Worm (Caenorhabditis elegans): ENCODE data around the gene sri-32.

sri-32 gene

DNA sequence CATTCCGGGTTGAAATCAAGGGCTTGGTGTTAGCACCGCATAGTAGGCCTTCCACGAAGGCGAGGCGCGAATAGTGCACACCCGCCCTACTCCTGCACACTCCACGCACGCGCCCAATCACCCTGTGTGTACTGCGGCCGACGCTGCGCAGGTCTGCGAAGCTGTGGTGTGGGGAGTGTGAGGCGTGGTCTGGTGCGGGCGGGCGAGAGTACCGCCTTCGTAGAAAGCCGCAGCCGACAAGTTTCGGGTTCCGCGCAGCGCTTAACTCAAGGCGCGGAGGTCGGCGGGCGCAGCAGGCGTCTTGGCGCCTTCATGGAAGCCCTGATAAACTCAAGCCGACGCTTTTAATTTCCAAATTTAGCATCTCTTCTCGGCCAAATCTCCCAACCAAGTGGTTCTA is 46.2 kb downstream of the sri-32 start:
- TF ChIP-seq egrh-3 (GFP tag; IDR thresholded peaks at IDR 0.05) (peak; percentile 84), snpc-1.1 (tag; optimal IDR thresholded peaks at IDR 0.05; ENCODE audit: insufficient read depth) (peak; percentile 59), atf-7 (tag; optimal IDR thresholded peaks at IDR 0.05) (no peak), Y53F4B.3 (GFP tag; IDR thresholded peaks at IDR 0.05) (no peak), chd-7 (tag; optimal IDR thresholded peaks at IDR 0.05) (peak; percentile 7), xnd-1 (tag; optimal IDR thresholded peaks at IDR 0.05) (no peak), F22D6.2 (tag; optimal IDR thresholded peaks at IDR 0.05) (no peak), F10E7.11 (tag; optimal IDR thresholded peaks at IDR 0.05) (no peak), ztf-25 (GFP tag; IDR thresholded peaks at IDR 0.05) (no peak), nfya-2 (GFP tag; IDR thresholded peaks at IDR 0.05) (no peak), snpc-4 (GFP tag; optimal IDR thresholded peaks at IDR 0.05) (no peak), snpc-4 (tag; optimal IDR thresholded peaks at IDR 0.05) (peak in 3 of 4 experiments; percentile 51 to 81 (median 58)), attf-3 (GFP tag; conservative IDR thresholded peaks at IDR 0.05) (no peak), Y53G8AR.9 (GFP tag; conservative IDR thresholded peaks at IDR 0.05) (no peak), attf-5 (GFP tag; optimal IDR thresholded peaks at IDR 0.05) (no peak), mxl-1 (tag; optimal IDR thresholded peaks at IDR 0.05) (no peak), zfh-2 (GFP tag; conservative IDR thresholded peaks at IDR 0.05) (peak; percentile 93), C06A6.2 (GFP tag; conservative IDR thresholded peaks at IDR 0.05) (no peak), aptf-2 (GFP tag; conservative IDR thresholded peaks at IDR 0.05) (no peak), ceh-79 (tag; optimal IDR thresholded peaks at IDR 0.05) (no peak)

- TF ChIP-seq him-1 (tag; optimal IDR thresholded peaks at IDR 0.05), result no peak
- TF ChIP-seq nfyb-1 (GFP tag; IDR thresholded peaks at IDR 0.05), result no peak
- TF ChIP-seq zim-3 (tag; optimal IDR thresholded peaks at IDR 0.05), result no peak
- no peak for TF ChIP-seq snpc-1.1 (tag; optimal IDR thresholded peaks at IDR 0.05; ENCODE audit: insufficient read depth)
- TF ChIP-seq lin-26 (GFP tag; IDR thresholded peaks at IDR 0.05), result no peak
- no peak for TF ChIP-seq cebp-1 (GFP tag; IDR thresholded peaks at IDR 0.05)
- no peak for TF ChIP-seq cebp-1 (tag; optimal IDR thresholded peaks at IDR 0.05)
- no peak for TF ChIP-seq ets-4 (GFP tag; optimal IDR thresholded peaks at IDR 0.05)
- no peak for TF ChIP-seq die-1 (tag; optimal IDR thresholded peaks at IDR 0.05)
- TF ChIP-seq attf-3 (GFP tag; conservative IDR thresholded peaks at IDR 0.05), result no peak
- TF ChIP-seq sdz-38 (tag; optimal IDR thresholded peaks at IDR 0.05), result no peak
- no peak for TF ChIP-seq somi-1 (GFP tag; optimal IDR thresholded peaks at IDR 0.05)
- TF ChIP-seq nfya-1 (tag; optimal IDR thresholded peaks at IDR 0.05; ENCODE audit: borderline replicate concordance, insufficient read depth), result no peak
- TF ChIP-seq cebp-2 (GFP tag; IDR thresholded peaks at IDR 0.05), result no peak
Observed at ce11 chrII:3105765-3106164, 48.5 kb downstream of the sri-32 start, which contains the start of gene clec-122. TSS of gene clec-122 (plus strand) at chrII:3106065.

Data from whole organism, young adult.